Worm (Caenorhabditis elegans) whole organism, L4/young adult: ENCODE measurements around the gene nhr-263.

Source experiments
- dao-5 ChIP-seq: sonication (generic microtip); optimal IDR thresholded peaks from 2 replicates; lab custom pipeline; 2016; ENCODE audit warnings: missing genotype, missing genetic modification characterization, moderate library complexity, missing compliant biosample characterization
- him-1 ChIP-seq: sonication (generic microtip); optimal IDR thresholded peaks from 2 replicates; lab custom pipeline; 2016; ENCODE audit warnings: missing genotype, missing genetic modification reagents, missing genetic modification characterization, missing compliant biosample characterization

DNA sequence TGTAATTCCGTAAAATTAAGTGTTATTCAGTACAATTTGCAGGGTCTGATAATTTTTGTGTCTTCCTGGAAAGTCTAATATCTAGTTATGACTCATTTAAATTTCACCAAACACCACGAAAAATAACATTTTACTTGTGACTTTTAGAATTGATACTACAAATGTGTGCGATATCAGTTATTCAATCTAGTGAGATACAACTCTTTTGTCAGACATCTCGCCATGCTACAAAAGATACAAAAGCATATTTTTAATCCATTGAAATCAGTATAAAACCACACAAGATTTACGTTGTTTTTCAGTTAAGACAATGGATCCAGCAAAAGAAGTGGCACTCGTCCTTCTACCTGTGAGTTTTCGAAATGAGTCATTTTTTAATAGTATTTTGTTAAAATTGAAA is 32.2 kb upstream of the nhr-263 start, which contains the start of gene srx-56:
- TF ChIP-seq him-1 (no peak), dao-5 (tag; lab: Kevin White, UChicago) (no peak)
